Worm (Caenorhabditis elegans) whole organism, L1 larva: ENCODE data around the gene K10B4.3.

Experiments used
- dpl-1 ChIP-seq, 3 experiments: fragments of 150-350 bp in 2 of 3; sonication (generic microtip) in 1 of 3; optimal IDR thresholded peaks; 2 replicates each; lab custom pipeline; 2014 to 2017; ENCODE audit warnings: missing biosample characterization in 3 of 3, missing genetic modification characterization in 3 of 3, missing genetic modification reagents in 3 of 3
- mdl-1 ChIP-seq, 2 experiments: fragments of 150-350 bp; optimal IDR thresholded peaks; 2 replicates each; lab custom pipeline; 2014 to 2017; ENCODE audit warnings: missing biosample characterization in 2 of 2, missing genetic modification characterization in 2 of 2, inconsistent platforms in 1 of 2
- mep-1 ChIP-seq: fragments of 150-350 bp; optimal IDR thresholded peaks from 2 replicates; lab custom pipeline; 2014; ENCODE audit warnings: missing biosample characterization, missing genetic modification characterization
- nhr-12 ChIP-seq: sonication (generic microtip); optimal IDR thresholded peaks from 2 replicates; lab custom pipeline; 2017; ENCODE audit warnings: missing biosample characterization, missing genetic modification characterization
- nhr-47 ChIP-seq: sonication (generic microtip); optimal IDR thresholded peaks from 2 replicates; lab custom pipeline; 2016; ENCODE audit warnings: mild to moderate bottlenecking, missing genetic modification characterization, moderate library complexity, missing compliant biosample characterization
- nhr-76 ChIP-seq: sonication (generic microtip); optimal IDR thresholded peaks from 2 replicates; lab custom pipeline; 2017; ENCODE audit warnings: missing biosample characterization, missing genetic modification characterization
- nhr-84 ChIP-seq: sonication (generic microtip); optimal IDR thresholded peaks from 2 replicates; lab custom pipeline; 2017; ENCODE audit warnings: missing biosample characterization, missing genetic modification characterization
- snpc-4 ChIP-seq: fragments of 150-350 bp; optimal IDR thresholded peaks from 2 replicates; lab custom pipeline; 2014; ENCODE audit warnings: missing biosample characterization, missing genetic modification characterization
- tlp-1 ChIP-seq: fragments of 150-350 bp; optimal IDR thresholded peaks from 2 replicates; lab custom pipeline; 2014; ENCODE audit warnings: missing biosample characterization, missing genetic modification characterization
- unc-62 ChIP-seq: fragments of 150-350 bp; optimal IDR thresholded peaks from 2 replicates; lab custom pipeline; 2014; ENCODE audit warnings: missing biosample characterization, missing genetic modification reagents, missing genetic modification characterization
- xbp-1 ChIP-seq: sonication (generic microtip); optimal IDR thresholded peaks from 2 replicates; lab custom pipeline; 2016; ENCODE audit warnings: missing genetic modification characterization, missing compliant biosample characterization

- TF ChIP-seq tlp-1 (tag; lab: Kevin White, UChicago) (no peak), unc-62 (GFP tag; lab: Kevin White, UChicago) (no peak), nhr-12 (tag; lab: Kevin White, UChicago) (no peak), nhr-84 (tag; lab: Kevin White, UChicago) (no peak), dpl-1 (GFP tag; optimal IDR thresholded peaks at IDR 0.05; lab: Kevin White, UChicago) (no peak), snpc-4 (tag; lab: Kevin White, UChicago) (no peak), mdl-1 (tag; optimal IDR thresholded peaks at IDR 0.05; lab: Kevin White, UChicago) (no peak), nhr-76 (tag; lab: Kevin White, UChicago) (no peak), nhr-47 (no peak), mep-1 (tag; lab: Kevin White, UChicago) (no peak), xbp-1 (no peak)
Observed at ce11 chrII:104234-104633, 16.8 kb downstream of the K10B4.3 start, which contains the start of gene col-68.
